Worm (Caenorhabditis elegans) whole organism, late embryonic: ENCODE measurements around the gene twk-11.

ENCODE experiments used
- C38D4.7 ChIP-seq: fragments of 200-800 bp; sonication (Bioruptor generic); optimal IDR thresholded peaks from 2 replicates; lab custom pipeline; 2018; ENCODE audit warnings: mild to moderate bottlenecking, missing genetic modification characterization, moderate library complexity, missing compliant biosample characterization
- K02D7.2 ChIP-seq: sonication (generic microtip); optimal IDR thresholded peaks from 2 replicates; lab custom pipeline; 2017; ENCODE audit warnings: mild to moderate bottlenecking, missing genetic modification characterization, missing compliant biosample characterization
- K09A11.1 ChIP-seq: sonication (generic microtip); optimal IDR thresholded peaks from 2 replicates; lab custom pipeline; 2017; ENCODE audit warnings: antibody characterized with exemption, mild to moderate bottlenecking, missing genetic modification characterization, missing compliant biosample characterization; ENCODE audit not compliant: insufficient read depth
- Y22D7AL.16 ChIP-seq: sonication (generic microtip); optimal IDR thresholded peaks from 2 replicates; lab custom pipeline; 2016; ENCODE audit warnings: missing genetic modification characterization, missing compliant biosample characterization
- ama-1 ChIP-seq: fragments of 150-350 bp; optimal IDR thresholded peaks from 2 replicates; lab custom pipeline; 2014
- ceh-19 ChIP-seq: fragments of 200-800 bp; sonication (Bioruptor generic); optimal IDR thresholded peaks from 2 replicates; lab custom pipeline; 2018; ENCODE audit warnings: mild to moderate bottlenecking, missing genetic modification characterization, missing compliant biosample characterization
- ceh-22 ChIP-seq: sonication (generic microtip); optimal IDR thresholded peaks from 2 replicates; lab custom pipeline; 2017; ENCODE audit warnings: missing biosample characterization, missing genetic modification characterization
- ceh-24 ChIP-seq: sonication (generic microtip); optimal IDR thresholded peaks from 2 replicates; lab custom pipeline; 2016; ENCODE audit warnings: mild to moderate bottlenecking, missing genetic modification characterization, missing compliant biosample characterization
- ceh-31 ChIP-seq: sonication (generic microtip); optimal IDR thresholded peaks from 2 replicates; lab custom pipeline; 2016; ENCODE audit warnings: missing genetic modification characterization, missing compliant biosample characterization
- ceh-34 ChIP-seq: sonication (generic microtip); optimal IDR thresholded peaks from 2 replicates; lab custom pipeline; 2016; ENCODE audit warnings: mild to moderate bottlenecking, missing genetic modification characterization, missing compliant biosample characterization
- ceh-48 ChIP-seq: sonication (generic microtip); optimal IDR thresholded peaks from 2 replicates; lab custom pipeline; 2016; ENCODE audit warnings: missing genetic modification characterization, inconsistent platforms, missing compliant biosample characterization
- elt-2 ChIP-seq: sonication (generic microtip); optimal IDR thresholded peaks from 2 replicates; lab custom pipeline; 2016; ENCODE audit warnings: missing genetic modification reagents, missing genetic modification characterization, missing compliant biosample characterization
- ets-4 ChIP-seq: sonication (generic microtip); optimal IDR thresholded peaks from 2 replicates; lab custom pipeline; 2016; ENCODE audit warnings: missing genetic modification characterization, missing compliant biosample characterization
- fax-1 ChIP-seq: sonication (generic microtip); optimal IDR thresholded peaks from 2 replicates; lab custom pipeline; 2016; ENCODE audit warnings: missing genotype, missing genetic modification characterization, missing compliant biosample characterization
- fkh-6 ChIP-seq: sonication (generic microtip); optimal IDR thresholded peaks from 2 replicates; lab custom pipeline; 2016; ENCODE audit warnings: missing genetic modification characterization, missing compliant biosample characterization
- hlh-13 ChIP-seq: fragments of 200-800 bp; sonication (Bioruptor generic); optimal IDR thresholded peaks from 2 replicates; lab custom pipeline; 2018; ENCODE audit warnings: mild to moderate bottlenecking, missing genetic modification characterization, missing compliant biosample characterization
- hlh-15 ChIP-seq: sonication (generic microtip); optimal IDR thresholded peaks from 2 replicates; lab custom pipeline; 2016; ENCODE audit warnings: missing genetic modification characterization, missing compliant biosample characterization
- hlh-6 ChIP-seq: sonication (generic microtip); optimal IDR thresholded peaks from 2 replicates; lab custom pipeline; 2016; ENCODE audit warnings: missing genotype, missing genetic modification characterization, missing compliant biosample characterization
- lim-6 ChIP-seq: sonication (generic microtip); optimal IDR thresholded peaks from 2 replicates; lab custom pipeline; 2016; ENCODE audit warnings: missing genetic modification characterization, missing compliant biosample characterization
- lin-11 ChIP-seq: fragments of 200-800 bp; sonication (Bioruptor generic); optimal IDR thresholded peaks from 2 replicates; lab custom pipeline; 2018; ENCODE audit warnings: mild to moderate bottlenecking, missing genetic modification characterization, missing compliant biosample characterization
- madf-2 ChIP-seq: sonication (generic microtip); optimal IDR thresholded peaks from 2 replicates; lab custom pipeline; 2017; ENCODE audit warnings: missing genetic modification characterization, missing compliant biosample characterization
- nhr-232 ChIP-seq: sonication (generic microtip); optimal IDR thresholded peaks from 2 replicates; lab custom pipeline; 2016; ENCODE audit warnings: missing genetic modification characterization, missing compliant biosample characterization
- npax-4 ChIP-seq: sonication (generic microtip); optimal IDR thresholded peaks from 2 replicates; lab custom pipeline; 2016; ENCODE audit warnings: missing genetic modification characterization, missing compliant biosample characterization
- odd-2 ChIP-seq: sonication (generic microtip); optimal IDR thresholded peaks from 2 replicates; lab custom pipeline; 2017; ENCODE audit warnings: antibody characterized with exemption, mild to moderate bottlenecking, missing genetic modification characterization, missing compliant biosample characterization
- pax-1 ChIP-seq: fragments of 150-350 bp; optimal IDR thresholded peaks from 2 replicates; lab custom pipeline; 2014; ENCODE audit warnings: missing biosample characterization, missing genetic modification characterization
- pha-4 ChIP-seq: fragments of 150-350 bp; optimal IDR thresholded peaks from 2 replicates; lab custom pipeline; 2018; ENCODE audit warnings: missing biosample characterization, missing genetic modification reagents, missing genetic modification characterization
- sdc-2 ChIP-seq: sonication (generic microtip); optimal IDR thresholded peaks from 2 replicates; lab custom pipeline; 2016; ENCODE audit warnings: missing genotype, missing genetic modification characterization, missing compliant biosample characterization
- sox-4 ChIP-seq: sonication (generic microtip); optimal IDR thresholded peaks from 2 replicates; lab custom pipeline; 2017; ENCODE audit warnings: mild to moderate bottlenecking, missing genetic modification characterization, inconsistent platforms, missing compliant biosample characterization
- syd-9 ChIP-seq: sonication (generic microtip); optimal IDR thresholded peaks from 2 replicates; lab custom pipeline; 2016; ENCODE audit warnings: mild to moderate bottlenecking, missing genetic modification characterization, moderate library complexity, missing compliant biosample characterization
- tbx-2 ChIP-seq: sonication (generic microtip); optimal IDR thresholded peaks from 2 replicates; lab custom pipeline; 2016; ENCODE audit warnings: missing genetic modification characterization, missing compliant biosample characterization
- unc-3 ChIP-seq, 2 experiments: fragments of 200-800 bp in 1 of 2; sonication (Bioruptor generic) in 1 of 2; sonication (generic microtip) in 1 of 2; conservative IDR thresholded peaks in 1 of 2; optimal IDR thresholded peaks in 1 of 2; 2 replicates each; pipeline versions ENCODE4 v1.3.6 to Lab custom; 2016 to 2022; ENCODE audit warnings: missing compliant biosample characterization in 2 of 2, missing genetic modification characterization in 2 of 2, missing genetic modification reagents in 1 of 2
- unc-55 ChIP-seq: sonication (generic microtip); optimal IDR thresholded peaks from 2 replicates; lab custom pipeline; 2017; ENCODE audit warnings: missing biosample characterization, missing genetic modification reagents, missing genetic modification characterization
- zip-5 ChIP-seq: sonication (generic microtip); optimal IDR thresholded peaks from 2 replicates; lab custom pipeline; 2016; ENCODE audit warnings: missing genetic modification characterization, missing compliant biosample characterization
- ztf-16 ChIP-seq: sonication (generic microtip); optimal IDR thresholded peaks from 2 replicates; lab custom pipeline; 2017; ENCODE audit warnings: missing genetic modification characterization, missing compliant biosample characterization

twk-11 gene

ce11 chrV:6998303-6998884 is 38.0 kb downstream of the twk-11 start, which contains the start of gene nhr-42:
TSS of gene nhr-42 (plus strand) at chrV:6998819.
- no peak for TF ChIP-seq hlh-6

- no peak for TF ChIP-seq ceh-22 (tag; lab: Kevin White, UChicago)
- TF ChIP-seq zip-5 (tag; lab: Kevin White, UChicago): no peak
- TF ChIP-seq pha-4 (tag; lab: Kevin White, UChicago): no peak
- TF ChIP-seq odd-2 (tag; lab: Kevin White, UChicago): no peak
- TF ChIP-seq K09A11.1: no peak
- no peak for TF ChIP-seq ztf-16
- no peak for TF ChIP-seq tbx-2 (tag; lab: Kevin White, UChicago)
- TF ChIP-seq ceh-31 (tag; lab: Kevin White, UChicago): no peak
- no peak for TF ChIP-seq Y22D7AL.16
- no peak for TF ChIP-seq ceh-19 (GFP tag; lab: Kevin White, UChicago)
- TF ChIP-seq hlh-15 (tag; lab: Kevin White, UChicago): no peak
- no peak for TF ChIP-seq unc-3 (GFP tag; conservative IDR thresholded peaks at IDR 0.05; lab: Robert Waterston, UW)
- TF ChIP-seq unc-3 (tag; optimal IDR thresholded peaks at IDR 0.05; lab: Kevin White, UChicago): no peak
Observed at ce11 chrV:6997041-6997552, 39.3 kb downstream of the twk-11 start, which contains the start of gene nhr-107. TSS of gene nhr-107 (minus strand) at chrV:6997091.

ce11 chrV:6993999-6994398 is 42.4 kb downstream of the twk-11 start:
- TF ChIP-seq C38D4.7 (no peak), hlh-13 (GFP tag; lab: Kevin White, UChicago) (no peak), ceh-24 (no peak), ceh-48 (tag; lab: Kevin White, UChicago) (no peak), Y22D7AL.16 (no peak), ceh-34 (tag; lab: Kevin White, UChicago) (no peak), unc-55 (GFP tag; lab: Kevin White, UChicago) (no peak), ama-1 (no peak), npax-4 (tag; lab: Kevin White, UChicago) (no peak), ceh-31 (tag; lab: Kevin White, UChicago) (no peak), K02D7.2 (tag; lab: Kevin White, UChicago) (no peak), madf-2 (tag; lab: Kevin White, UChicago) (no peak), pax-1 (tag; lab: Kevin White, UChicago) (no peak)

ce11 chrV:6991771-6992170 is 44.6 kb downstream of the twk-11 start, which contains the start of gene nhr-162:
TSS of gene nhr-162 (minus strand) at chrV:6991871.
- TF ChIP-seq sdc-2 (tag; lab: Kevin White, UChicago): no peak
- TF ChIP-seq pha-4 (tag; lab: Kevin White, UChicago): no peak
- TF ChIP-seq elt-2 (tag; lab: Kevin White, UChicago): no peak
- TF ChIP-seq ceh-31 (tag; lab: Kevin White, UChicago): no peak
- no peak for TF ChIP-seq fkh-6 (tag; lab: Kevin White, UChicago)
- TF ChIP-seq sox-4 (tag; lab: Kevin White, UChicago): no peak
- no peak for TF ChIP-seq ets-4 (tag; lab: Kevin White, UChicago)
- TF ChIP-seq syd-9 (tag; lab: Kevin White, UChicago): no peak
- TF ChIP-seq fax-1 (tag; lab: Kevin White, UChicago): no peak
- TF ChIP-seq pax-1 (tag; lab: Kevin White, UChicago): no peak
- no peak for TF ChIP-seq lin-11
- no peak for TF ChIP-seq lim-6 (tag; lab: Kevin White, UChicago)
- no peak for TF ChIP-seq hlh-6
- TF ChIP-seq nhr-232: no peak
